Worm (Caenorhabditis elegans) whole organism, L1 larva: ENCODE measurements around the gene irld-6.

ENCODE experiments used
- C04F5.9 ChIP-seq: sonication (generic microtip); optimal IDR thresholded peaks from 2 replicates; lab custom pipeline; 2016; ENCODE audit warnings: missing genetic modification characterization, missing compliant biosample characterization
- C16A3.4 ChIP-seq: fragments of 150-350 bp; optimal IDR thresholded peaks from 2 replicates; lab custom pipeline; 2014; ENCODE audit warnings: missing biosample characterization, missing genetic modification characterization
- F16B12.6 ChIP-seq: fragments of 150-350 bp; optimal IDR thresholded peaks from 2 replicates; lab custom pipeline; 2014; ENCODE audit warnings: missing biosample characterization, missing genetic modification characterization
- aha-1 ChIP-seq: fragments of 150-350 bp; optimal IDR thresholded peaks from 2 replicates; lab custom pipeline; 2014; ENCODE audit warnings: missing biosample characterization, missing genetic modification characterization
- alr-1 ChIP-seq: fragments of 200-800 bp; sonication (Bioruptor generic); optimal IDR thresholded peaks from 2 replicates; lab custom pipeline; 2018; ENCODE audit warnings: borderline replicate concordance, mild to moderate bottlenecking, missing genetic modification characterization, missing compliant biosample characterization
- aly-2 ChIP-seq: fragments of 150-350 bp; optimal IDR thresholded peaks from 2 replicates; lab custom pipeline; 2014; ENCODE audit warnings: missing biosample characterization, missing genetic modification characterization
- blmp-1 ChIP-seq: fragments of 150-350 bp; optimal IDR thresholded peaks from 2 replicates; lab custom pipeline; 2014; ENCODE audit warnings: missing biosample characterization, missing genetic modification characterization
- ceh-63 ChIP-seq: fragments of 200-800 bp; sonication (Bioruptor generic); optimal IDR thresholded peaks from 2 replicates; lab custom pipeline; 2018; ENCODE audit warnings: mild to moderate bottlenecking, missing genetic modification characterization, missing compliant biosample characterization
- ces-1 ChIP-seq: fragments of 150-350 bp; optimal IDR thresholded peaks from 2 replicates; lab custom pipeline; 2014; ENCODE audit warnings: missing biosample characterization, missing genetic modification reagents, missing genetic modification characterization
- dpl-1 ChIP-seq, 3 experiments: fragments of 150-350 bp in 2 of 3; sonication (generic microtip) in 1 of 3; optimal IDR thresholded peaks; 2 replicates each; lab custom pipeline; 2014 to 2017; ENCODE audit warnings: missing biosample characterization in 3 of 3, missing genetic modification characterization in 3 of 3, missing genetic modification reagents in 3 of 3
- efl-3 ChIP-seq: fragments of 200-800 bp; sonication (Bioruptor generic); optimal IDR thresholded peaks from 2 replicates; lab custom pipeline; 2018; ENCODE audit warnings: mild to moderate bottlenecking, missing genetic modification characterization, missing compliant biosample characterization
- egl-27 ChIP-seq, 2 experiments: fragments of 150-350 bp in 1 of 2; sonication (generic microtip); optimal IDR thresholded peaks; 3 replicates each; lab custom pipeline; 2017 to 2018; ENCODE audit warnings: missing biosample characterization in 2 of 2, missing genetic modification characterization in 2 of 2, missing genetic modification reagents in 2 of 2
- elt-3 ChIP-seq, 6 experiments: fragments of 150-350 bp in 1 of 6; sonication (generic microtip); optimal IDR thresholded peaks; 2 replicates each; lab custom pipeline; 2017 to 2018; ENCODE audit warnings: missing biosample characterization in 6 of 6, missing genetic modification characterization in 6 of 6, inconsistent platforms in 1 of 6
- ets-5 ChIP-seq: fragments of 200-800 bp; sonication (Bioruptor generic); IDR thresholded peaks from 2 replicates; pipeline ENCODE4 v1.3.6; 2022; ENCODE audit warnings: missing genetic modification characterization, missing compliant biosample characterization
- fkh-4 ChIP-seq: sonication (generic microtip); optimal IDR thresholded peaks from 2 replicates; lab custom pipeline; 2016; ENCODE audit warnings: missing compliant biosample characterization, missing genetic modification characterization, borderline replicate concordance
- fkh-8 ChIP-seq: sonication (generic microtip); optimal IDR thresholded peaks from 2 replicates; lab custom pipeline; 2016; ENCODE audit warnings: mild to moderate bottlenecking, missing genetic modification characterization, missing compliant biosample characterization
- fos-1 ChIP-seq: fragments of 150-350 bp; optimal IDR thresholded peaks from 2 replicates; lab custom pipeline; 2014; ENCODE audit warnings: missing biosample characterization, missing genetic modification characterization
- grh-1 ChIP-seq: fragments of 200-800 bp; sonication (Bioruptor generic); IDR thresholded peaks from 2 replicates; pipeline ENCODE4 v1.3.6; 2022; ENCODE audit warnings: missing genetic modification reagents, missing genetic modification characterization, missing compliant biosample characterization
- hlh-4 ChIP-seq: sonication (generic microtip); optimal IDR thresholded peaks from 2 replicates; lab custom pipeline; 2016; ENCODE audit warnings: mild to moderate bottlenecking, missing genetic modification characterization, missing compliant biosample characterization
- hpl-2 ChIP-seq: fragments of 150-350 bp; optimal IDR thresholded peaks from 2 replicates; lab custom pipeline; 2014; ENCODE audit warnings: missing biosample characterization, missing genetic modification reagents, missing genetic modification characterization
- irx-1 ChIP-seq: sonication (generic microtip); optimal IDR thresholded peaks from 2 replicates; lab custom pipeline; 2016; ENCODE audit warnings: missing genetic modification characterization, missing compliant biosample characterization
- jun-1 ChIP-seq: fragments of 150-350 bp; optimal IDR thresholded peaks from 2 replicates; lab custom pipeline; 2014; ENCODE audit warnings: missing biosample characterization, missing genetic modification reagents, missing genetic modification characterization
- lin-13 ChIP-seq: fragments of 150-350 bp; optimal IDR thresholded peaks from 2 replicates; lab custom pipeline; 2014; ENCODE audit warnings: missing biosample characterization, missing genetic modification reagents, missing genetic modification characterization
- lin-14 ChIP-seq: fragments of 200-800 bp; sonication (Bioruptor generic); optimal IDR thresholded peaks from 2 replicates; lab custom pipeline; 2018; ENCODE audit warnings: mild to moderate bottlenecking, missing genetic modification characterization, moderate library complexity, missing compliant biosample characterization
- lin-39 ChIP-seq: fragments of 150-350 bp; optimal IDR thresholded peaks from 2 replicates; lab custom pipeline; 2014; ENCODE audit warnings: missing biosample characterization, missing genetic modification reagents, missing genetic modification characterization
- lir-3 ChIP-seq: sonication (generic microtip); optimal IDR thresholded peaks from 2 replicates; lab custom pipeline; 2016; ENCODE audit warnings: mild to moderate bottlenecking, missing genetic modification characterization, moderate library complexity, missing compliant biosample characterization; ENCODE audit not compliant: poor library complexity
- lsy-2 ChIP-seq, 2 experiments: fragments of 150-350 bp; optimal IDR thresholded peaks; 2 replicates each; lab custom pipeline; 2014; ENCODE audit warnings: missing biosample characterization in 2 of 2, missing genetic modification characterization in 2 of 2
- mab-9 ChIP-seq: fragments of 200-800 bp; sonication (Bioruptor generic); IDR thresholded peaks from 2 replicates; pipeline ENCODE4 v1.3.6; 2022; ENCODE audit warnings: missing genetic modification reagents, missing genetic modification characterization, missing compliant biosample characterization
- nhr-28 ChIP-seq: fragments of 150-350 bp; optimal IDR thresholded peaks from 2 replicates; lab custom pipeline; 2014; ENCODE audit warnings: missing biosample characterization, missing genetic modification characterization
- nhr-71 ChIP-seq: sonication (generic microtip); optimal IDR thresholded peaks from 2 replicates; lab custom pipeline; 2016; ENCODE audit warnings: mild to moderate bottlenecking, missing genetic modification characterization, moderate library complexity, missing compliant biosample characterization
- nhr-76 ChIP-seq: sonication (generic microtip); optimal IDR thresholded peaks from 2 replicates; lab custom pipeline; 2017; ENCODE audit warnings: missing biosample characterization, missing genetic modification characterization
- nhr-77 ChIP-seq: fragments of 150-350 bp; optimal IDR thresholded peaks from 2 replicates; lab custom pipeline; 2014; ENCODE audit warnings: missing biosample characterization, missing genetic modification characterization
- nhr-84 ChIP-seq: sonication (generic microtip); optimal IDR thresholded peaks from 2 replicates; lab custom pipeline; 2017; ENCODE audit warnings: missing biosample characterization, missing genetic modification characterization
- nhr-90 ChIP-seq: sonication (generic microtip); optimal IDR thresholded peaks from 2 replicates; lab custom pipeline; 2016; ENCODE audit warnings: mild to moderate bottlenecking, missing genetic modification characterization, missing compliant biosample characterization; ENCODE audit not compliant: poor library complexity
- pag-3 ChIP-seq: sonication (generic microtip); optimal IDR thresholded peaks from 2 replicates; lab custom pipeline; 2017; ENCODE audit warnings: missing genetic modification characterization, mild to moderate bottlenecking, missing compliant biosample characterization, antibody characterized with exemption, borderline replicate concordance; ENCODE audit not compliant: insufficient read depth
- rnt-1 ChIP-seq: sonication (generic microtip); optimal IDR thresholded peaks from 2 replicates; lab custom pipeline; 2016; ENCODE audit warnings: mild to moderate bottlenecking, missing genetic modification characterization, moderate library complexity, missing compliant biosample characterization
- skn-1 ChIP-seq: fragments of 150-350 bp; optimal IDR thresholded peaks from 2 replicates; lab custom pipeline; 2014; ENCODE audit warnings: missing biosample characterization, missing genetic modification characterization
- snpc-4 ChIP-seq: fragments of 150-350 bp; optimal IDR thresholded peaks from 2 replicates; lab custom pipeline; 2014; ENCODE audit warnings: missing biosample characterization, missing genetic modification characterization
- sox-4 ChIP-seq: sonication (generic microtip); optimal IDR thresholded peaks from 2 replicates; lab custom pipeline; 2016; ENCODE audit warnings: missing genetic modification characterization, missing compliant biosample characterization
- swsn-7 ChIP-seq: sonication (generic microtip); optimal IDR thresholded peaks from 2 replicates; lab custom pipeline; 2016; ENCODE audit warnings: missing genetic modification characterization, missing compliant biosample characterization
- tbx-2 ChIP-seq: sonication (generic microtip); optimal IDR thresholded peaks from 2 replicates; lab custom pipeline; 2016; ENCODE audit warnings: missing genetic modification characterization, missing compliant biosample characterization
- unc-130 ChIP-seq: fragments of 150-350 bp; optimal IDR thresholded peaks from 2 replicates; lab custom pipeline; 2017; ENCODE audit warnings: missing biosample characterization, missing genetic modification characterization, inconsistent platforms
- unc-62 ChIP-seq: fragments of 150-350 bp; optimal IDR thresholded peaks from 2 replicates; lab custom pipeline; 2014; ENCODE audit warnings: missing biosample characterization, missing genetic modification reagents, missing genetic modification characterization
- unc-86 ChIP-seq: sonication (generic microtip); optimal IDR thresholded peaks from 2 replicates; lab custom pipeline; 2016; ENCODE audit warnings: missing genetic modification characterization, missing compliant biosample characterization
- unc-98 ChIP-seq: fragments of 200-800 bp; sonication (Bioruptor generic); IDR thresholded peaks from 2 replicates; pipeline ENCODE4 v1.3.6; 2022; ENCODE audit warnings: missing genetic modification characterization, missing compliant biosample characterization
- vab-15 ChIP-seq: sonication (generic microtip); optimal IDR thresholded peaks from 2 replicates; lab custom pipeline; 2017; ENCODE audit warnings: missing genotype, mild to moderate bottlenecking, missing genetic modification characterization, missing compliant biosample characterization
- xbp-1 ChIP-seq: sonication (generic microtip); optimal IDR thresholded peaks from 2 replicates; lab custom pipeline; 2016; ENCODE audit warnings: missing genetic modification characterization, missing compliant biosample characterization
- ztf-11 ChIP-seq, 2 experiments: sonication (generic microtip); optimal IDR thresholded peaks; 2 replicates each; lab custom pipeline; 2016 to 2017; ENCODE audit warnings: missing genetic modification characterization in 2 of 2, missing biosample characterization in 1 of 2, missing compliant biosample characterization in 1 of 2
- ztf-4 ChIP-seq: fragments of 150-350 bp; optimal IDR thresholded peaks from 2 replicates; lab custom pipeline; 2014; ENCODE audit warnings: missing biosample characterization, missing genetic modification characterization

irld-6 gene

DNA sequence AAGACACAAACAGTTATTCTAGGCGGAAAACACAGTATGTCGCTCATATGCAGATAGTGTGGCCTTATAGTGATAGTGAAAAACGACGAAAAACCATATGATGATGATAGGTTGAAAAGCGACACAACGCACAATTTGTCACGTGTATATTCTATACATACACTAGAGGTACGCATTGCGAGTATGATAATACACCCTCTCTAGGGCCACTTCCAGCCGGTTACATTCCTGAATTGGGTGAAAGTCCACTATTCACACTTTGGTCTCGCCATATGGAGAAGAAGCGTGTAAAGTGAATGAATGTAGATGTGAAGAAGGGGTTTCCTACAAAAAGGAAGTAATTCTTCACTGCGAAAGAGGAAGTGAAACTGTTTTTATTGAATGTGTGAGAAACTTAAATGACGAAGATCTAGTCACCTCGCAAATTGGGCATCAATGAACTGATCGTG is 27.1 kb downstream of the irld-6 start (continued):
- TF ChIP-seq xbp-1, result no peak
- no peak for TF ChIP-seq fos-1 (tag; lab: Kevin White, UChicago)
- no peak for TF ChIP-seq ets-5 (GFP tag; lab: Robert Waterston, UW)
- TF ChIP-seq jun-1 (tag; lab: Kevin White, UChicago), result peak; percentile 43
- no peak for TF ChIP-seq grh-1 (GFP tag; lab: Robert Waterston, UW)
- no peak for TF ChIP-seq fkh-8
- peak in 1 of 2 experiments; percentile 36 for TF ChIP-seq lsy-2 (tag; optimal IDR thresholded peaks at IDR 0.05; lab: Kevin White, UChicago)
- no peak for TF ChIP-seq irx-1 (tag; lab: Kevin White, UChicago)
- TF ChIP-seq hlh-4 (tag; lab: Kevin White, UChicago), result no peak
- TF ChIP-seq tbx-2 (tag; lab: Kevin White, UChicago), result peak; percentile 47
- TF ChIP-seq dpl-1 (GFP tag; optimal IDR thresholded peaks at IDR 0.05; lab: Kevin White, UChicago), result no peak
- no peak for TF ChIP-seq vab-15 (tag; lab: Kevin White, UChicago)
- no peak for TF ChIP-seq C04F5.9 (tag; lab: Kevin White, UChicago)
- TF ChIP-seq nhr-76 (tag; lab: Kevin White, UChicago), result no peak
- peak; percentile 68 for TF ChIP-seq blmp-1
- no peak for TF ChIP-seq unc-130 (tag; lab: Kevin White, UChicago)
- TF ChIP-seq hpl-2 (GFP tag; lab: Kevin White, UChicago), result peak; percentile 21
- TF ChIP-seq lir-3, result no peak
- TF ChIP-seq snpc-4 (tag; lab: Kevin White, UChicago), result no peak
- TF ChIP-seq unc-86, result no peak
- TF ChIP-seq unc-62 (GFP tag; lab: Kevin White, UChicago), result no peak
- no peak for TF ChIP-seq lin-39 (tag; lab: Kevin White, UChicago)
- peak; percentile 69 for TF ChIP-seq lin-14 (GFP tag; lab: Kevin White, UChicago)
- TF ChIP-seq ztf-11 (tag; optimal IDR thresholded peaks at IDR 0.05; lab: Kevin White, UChicago), result no peak
- TF ChIP-seq unc-98 (GFP tag; lab: Robert Waterston, UW), result no peak
- TF ChIP-seq skn-1 (tag; lab: Kevin White, UChicago), result peak; percentile 12
- peak; percentile 12 for TF ChIP-seq C16A3.4 (tag; lab: Kevin White, UChicago)
- no peak for TF ChIP-seq nhr-84 (tag; lab: Kevin White, UChicago)
- TF ChIP-seq sox-4 (tag; lab: Kevin White, UChicago), result no peak
- no peak for TF ChIP-seq nhr-77 (tag; lab: Kevin White, UChicago)
- no peak for TF ChIP-seq ces-1 (GFP tag; lab: Kevin White, UChicago)
- TF ChIP-seq lin-13 (GFP tag; lab: Kevin White, UChicago), result no peak
- TF ChIP-seq elt-3 (tag; optimal IDR thresholded peaks at IDR 0.05; lab: Kevin White, UChicago), result peak in 2 of 6 experiments; percentile 16 to 57
- no peak for TF ChIP-seq pag-3 (tag; lab: Kevin White, UChicago)
- TF ChIP-seq swsn-7 (tag; lab: Kevin White, UChicago), result no peak
- no peak for TF ChIP-seq ceh-63 (GFP tag; lab: Kevin White, UChicago)

DNA sequence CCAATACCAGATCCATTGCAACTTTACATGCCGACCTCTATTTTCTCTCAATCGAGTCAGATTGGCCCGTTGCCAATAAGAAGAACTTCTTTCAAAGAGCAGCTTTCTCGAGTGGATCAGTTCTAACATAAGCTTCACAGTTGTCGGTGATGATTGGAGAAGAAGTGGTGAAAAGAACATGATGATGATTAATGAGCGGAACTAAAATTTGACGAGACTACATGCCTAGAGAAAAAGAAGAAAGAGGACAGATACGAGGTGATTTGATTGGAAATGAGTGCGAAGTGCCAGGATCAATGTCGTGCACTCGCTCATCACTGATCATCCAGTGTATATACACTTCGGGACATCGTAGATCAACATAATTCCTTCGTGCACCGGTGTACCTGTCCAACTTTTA is 28.9 kb downstream of the irld-6 start:
- TF ChIP-seq aha-1 (tag; lab: Kevin White, UChicago) (no peak), ztf-11 (tag; optimal IDR thresholded peaks at IDR 0.05; lab: Kevin White, UChicago) (no peak), pag-3 (tag; lab: Kevin White, UChicago) (no peak), unc-130 (tag; lab: Kevin White, UChicago) (peak; percentile 40), alr-1 (tag; lab: Kevin White, UChicago) (no peak), ztf-4 (tag; lab: Kevin White, UChicago) (peak; percentile 17), mab-9 (GFP tag; lab: Robert Waterston, UW) (no peak), tbx-2 (tag; lab: Kevin White, UChicago) (peak; percentile 69), efl-3 (no peak), grh-1 (GFP tag; lab: Robert Waterston, UW) (no peak), nhr-28 (no peak), hpl-2 (GFP tag; lab: Kevin White, UChicago) (no peak), swsn-7 (tag; lab: Kevin White, UChicago) (peak; percentile 18), skn-1 (tag; lab: Kevin White, UChicago) (no peak), unc-98 (GFP tag; lab: Robert Waterston, UW) (no peak), lin-39 (tag; lab: Kevin White, UChicago) (peak; percentile 92), elt-3 (tag; optimal IDR thresholded peaks at IDR 0.05; lab: Kevin White, UChicago) (no peak), egl-27 (tag; optimal IDR thresholded peaks at IDR 0.05; lab: Kevin White, UChicago) (no peak), nhr-71 (peak; percentile 84), fkh-4 (no peak), xbp-1 (no peak), nhr-90 (tag; lab: Kevin White, UChicago) (no peak), unc-86 (no peak), sox-4 (tag; lab: Kevin White, UChicago) (no peak), aly-2 (tag; lab: Kevin White, UChicago) (no peak), rnt-1 (peak; percentile 91), F16B12.6 (tag; lab: Kevin White, UChicago) (no peak), lir-3 (no peak), ceh-63 (GFP tag; lab: Kevin White, UChicago) (no peak)
